1 fruit fly cellular context compared by ENCODE assay signal in genomic region chr3R:14798626-14799258, dm6.
TF ChIP-seq lines count a peak whose summit lies in the region.

TSS of gene CG14856 (plus strand) at chr3R:14798986.

TF ChIP-seq in whole organism, embryonic, 481 proteins besides CTCF, POLR2A, EP300 and RAD21 (continued from another document):
- TF ChIP-seq CG7556 (GFP tag; optimal IDR thresholded peaks at IDR 0.05; lab: Kevin White, UChicago) (no peak), Trl (optimal IDR thresholded peaks at IDR 0.05; lab: Kevin White, UChicago) (peak; percentile 33 to 46), Trl (GFP tag; optimal IDR thresholded peaks at IDR 0.05; lab: Kevin White, UChicago) (no peak), sim (GFP tag; IDR thresholded peaks at IDR 0.05; lab: Robert Waterston, UW) (no peak), CG17568 (GFP tag; optimal IDR thresholded peaks at IDR 0.05; lab: Kevin White, UChicago) (no peak), CG30431 (GFP tag; optimal IDR thresholded peaks at IDR 0.05; lab: Kevin White, UChicago) (no peak), CG10959 (GFP tag; IDR thresholded peaks at IDR 0.05; lab: Robert Waterston, UW) (no peak), Hmr (GFP tag; optimal IDR thresholded peaks at IDR 0.05; lab: Kevin White, UChicago) (no peak), cg (GFP tag; optimal IDR thresholded peaks at IDR 0.05; lab: Kevin White, UChicago) (no peak), Chrac-16 (GFP tag; optimal IDR thresholded peaks at IDR 0.05; lab: Kevin White, UChicago) (no peak), CrebB (tag; optimal IDR thresholded peaks at IDR 0.05; lab: Kevin White, UChicago) (no peak), NfI (GFP tag; optimal IDR thresholded peaks at IDR 0.05; lab: Kevin White, UChicago) (no peak), HmgZ (tag; optimal IDR thresholded peaks at IDR 0.05; lab: Kevin White, UChicago) (no peak), ken (GFP tag; IDR thresholded peaks at IDR 0.05; lab: Robert Waterston, UW) (no peak), Abd-B (GFP tag; optimal IDR thresholded peaks at IDR 0.05; lab: Kevin White, UChicago) (no peak), lbe (GFP tag; optimal IDR thresholded peaks at IDR 0.05; lab: Kevin White, UChicago) (no peak), dimm (GFP tag; IDR thresholded peaks at IDR 0.05; lab: Robert Waterston, UW) (no peak), aop (GFP tag; IDR thresholded peaks at IDR 0.05; lab: Robert Waterston, UW) (no peak), salm (tag; optimal IDR thresholded peaks at IDR 0.05; lab: Kevin White, UChicago) (peak; percentile 38), Mrtf (GFP tag; IDR thresholded peaks at IDR 0.05; lab: Robert Waterston, UW) (no peak), bcd (GFP tag; optimal IDR thresholded peaks at IDR 0.05; lab: Kevin White, UChicago) (no peak), ase (GFP tag; IDR thresholded peaks at IDR 0.05; lab: Robert Waterston, UW) (no peak), sqz (GFP tag; optimal IDR thresholded peaks at IDR 0.05; lab: Kevin White, UChicago) (no peak), sd (tag; optimal IDR thresholded peaks at IDR 0.05; lab: Kevin White, UChicago) (peak; percentile 40), sens-2 (GFP tag; IDR thresholded peaks at IDR 0.05; lab: Robert Waterston, UW) (no peak), C15 (GFP tag; IDR thresholded peaks at IDR 0.05; lab: Robert Waterston, UW) (no peak), Hand (GFP tag; optimal IDR thresholded peaks at IDR 0.05; lab: Kevin White, UChicago) (no peak), bsh (GFP tag; optimal IDR thresholded peaks at IDR 0.05; lab: Kevin White, UChicago) (no peak), CG30020 (tag; optimal IDR thresholded peaks at IDR 0.05; lab: Kevin White, UChicago) (no peak), CG18476 (GFP tag; optimal IDR thresholded peaks at IDR 0.05; lab: Kevin White, UChicago) (no peak), ems (GFP tag; optimal IDR thresholded peaks at IDR 0.05; lab: Kevin White, UChicago) (no peak), p53 (GFP tag; optimal IDR thresholded peaks at IDR 0.05; lab: Kevin White, UChicago) (no peak), CG2875 (GFP tag; optimal IDR thresholded peaks at IDR 0.05; lab: Kevin White, UChicago) (no peak), wor (GFP tag; IDR thresholded peaks at IDR 0.05; lab: Robert Waterston, UW) (no peak), knrl (GFP tag; IDR thresholded peaks at IDR 0.05; lab: Robert Waterston, UW; ENCODE audit: partially characterized antibody) (no peak), CG13624 (GFP tag; optimal IDR thresholded peaks at IDR 0.05; lab: Kevin White, UChicago) (no peak), CG3995 (GFP tag; optimal IDR thresholded peaks at IDR 0.05; lab: Kevin White, UChicago) (no peak), sens (GFP tag; lab: Kevin White, UChicago) (peak; percentile 72), Dek (tag; optimal IDR thresholded peaks at IDR 0.05; lab: Kevin White, UChicago) (no peak), CG17361 (GFP tag; IDR thresholded peaks at IDR 0.05; lab: Robert Waterston, UW) (no peak), CG14014 (GFP tag; IDR thresholded peaks at IDR 0.05; lab: Robert Waterston, UW) (no peak), al (GFP tag; IDR thresholded peaks at IDR 0.05; lab: Robert Waterston, UW) (no peak), CG18011 (GFP tag; optimal IDR thresholded peaks at IDR 0.05; lab: Kevin White, UChicago) (no peak), caup (GFP tag; optimal IDR thresholded peaks at IDR 0.05; lab: Kevin White, UChicago; ENCODE audit: severe bottlenecking) (no peak), Taf1 (GFP tag; IDR thresholded peaks at IDR 0.05; lab: Robert Waterston, UW) (no peak), CG5953 (GFP tag; IDR thresholded peaks at IDR 0.05; lab: Robert Waterston, UW) (no peak), Eip74EF (GFP tag; optimal IDR thresholded peaks at IDR 0.05; lab: Kevin White, UChicago) (no peak), hkb (optimal IDR thresholded peaks at IDR 0.05; lab: Kevin White, UChicago) (no peak), hkb (GFP tag; IDR thresholded peaks at IDR 0.05; lab: Robert Waterston, UW) (peak; percentile 40; the same call in 1 of the 2 replicates), disco-r (GFP tag; optimal IDR thresholded peaks at IDR 0.05; lab: Kevin White, UChicago) (no peak), CG2129 (GFP tag; IDR thresholded peaks at IDR 0.05; lab: Robert Waterston, UW; ENCODE audit: partially characterized antibody) (no peak), CG2199 (GFP tag; IDR thresholded peaks at IDR 0.05; lab: Robert Waterston, UW) (no peak), Ssrp (tag; optimal IDR thresholded peaks at IDR 0.05; lab: Kevin White, UChicago) (no peak), CG18764 (GFP tag; optimal IDR thresholded peaks at IDR 0.05; lab: Kevin White, UChicago) (no peak), MTF-1 (GFP tag; optimal IDR thresholded peaks at IDR 0.05; lab: Kevin White, UChicago; ENCODE audit: borderline replicate concordance) (no peak), GATAe (GFP tag; conservative IDR thresholded peaks at IDR 0.05; lab: Robert Waterston, UW) (no peak), Mad (GFP tag; optimal IDR thresholded peaks at IDR 0.05; lab: Kevin White, UChicago) (no peak), bbx (GFP tag; IDR thresholded peaks at IDR 0.05; lab: Robert Waterston, UW; ENCODE audit: partially characterized antibody) (no peak), sob (GFP tag; IDR thresholded peaks at IDR 0.05; lab: Robert Waterston, UW) (0 out of 2 replicates have a peak, but pooled peaks have one; percentile 40), ftz-f1 (GFP tag; optimal IDR thresholded peaks at IDR 0.05; lab: Kevin White, UChicago) (peak; percentile 74), CG8765 (GFP tag; IDR thresholded peaks at IDR 0.05; lab: Robert Waterston, UW) (no peak), oc (tag; optimal IDR thresholded peaks at IDR 0.05; lab: Kevin White, UChicago) (peak; percentile 45), CG13296 (GFP tag; optimal IDR thresholded peaks at IDR 0.05; lab: Kevin White, UChicago) (peak; percentile 1), CG11456 (GFP tag; IDR thresholded peaks at IDR 0.05; lab: Robert Waterston, UW) (peak; percentile 6; the same call in 1 of the 3 replicates), Deaf1 (tag; optimal IDR thresholded peaks at IDR 0.05; lab: Kevin White, UChicago) (no peak), pros (GFP tag; optimal IDR thresholded peaks at IDR 0.05; lab: Kevin White, UChicago) (no peak), sr (GFP tag; IDR thresholded peaks at IDR 0.05; lab: Robert Waterston, UW) (peak; percentile 54; the same call in 1 of the 3 replicates), H2.0 (GFP tag; IDR thresholded peaks at IDR 0.05; lab: Robert Waterston, UW) (no peak), chinmo (GFP tag; IDR thresholded peaks at IDR 0.05; lab: Robert Waterston, UW; ENCODE audit: partially characterized antibody) (peak; percentile 70; the same call in 1 of the 4 replicates), CG7963 (GFP tag; IDR thresholded peaks at IDR 0.05; lab: Robert Waterston, UW; ENCODE audit: partially characterized antibody) (no peak), Bteb2 (GFP tag; optimal IDR thresholded peaks at IDR 0.05; lab: Kevin White, UChicago) (no peak), fru (optimal IDR thresholded peaks at IDR 0.05; lab: Kevin White, UChicago) (no peak), CG10462 (GFP tag; optimal IDR thresholded peaks at IDR 0.05; lab: Kevin White, UChicago) (no peak), yki (optimal IDR thresholded peaks at IDR 0.05; lab: Kevin White, UChicago) (no peak), CG4404 (GFP tag; IDR thresholded peaks at IDR 0.05; lab: Robert Waterston, UW) (no peak), hbn (GFP tag; IDR thresholded peaks at IDR 0.05; lab: Robert Waterston, UW; ENCODE audit: partially characterized antibody) (no peak), CG17385 (GFP tag; optimal IDR thresholded peaks at IDR 0.05; lab: Kevin White, UChicago) (no peak), dysf (GFP tag; IDR thresholded peaks at IDR 0.05; lab: Robert Waterston, UW) (no peak), Six4 (GFP tag; optimal IDR thresholded peaks at IDR 0.05; lab: Kevin White, UChicago) (no peak), cato (GFP tag; optimal IDR thresholded peaks at IDR 0.05; lab: Kevin White, UChicago; ENCODE audit: borderline replicate concordance) (no peak), Doc2 (GFP tag; IDR thresholded peaks at IDR 0.05; lab: Robert Waterston, UW) (no peak), CG3281 (GFP tag; optimal IDR thresholded peaks at IDR 0.05; lab: Kevin White, UChicago) (peak; percentile 9), da (GFP tag; optimal IDR thresholded peaks at IDR 0.05; lab: Kevin White, UChicago) (no peak), Hey (tag; optimal IDR thresholded peaks at IDR 0.05; lab: Kevin White, UChicago) (no peak), CG10274 (GFP tag; optimal IDR thresholded peaks at IDR 0.05; lab: Kevin White, UChicago) (no peak), CG17186 (GFP tag; optimal IDR thresholded peaks at IDR 0.05; lab: Kevin White, UChicago) (no peak), esg (GFP tag; conservative IDR thresholded peaks at IDR 0.05; lab: Robert Waterston, UW) (no peak)
